Fruit fly (Drosophila melanogaster) whole organism, embryonic: ENCODE data around the gene CG14439.

Source experiments
- Atf3 ChIP-seq: fragments of 200-800 bp; sonication (Bioruptor generic); optimal IDR thresholded peaks from 3 replicates; lab custom pipeline; 2016; ENCODE audit warnings: missing biosample characterization, missing genetic modification characterization
- Atf6 ChIP-seq: fragments of 200-800 bp; sonication (Bioruptor generic); IDR thresholded peaks from 2 replicates; pipeline ENCODE4 v1.3.6; 2022; ENCODE audit warnings: missing biosample characterization, missing genetic modification characterization
- BEAF-32 ChIP-seq: fragments of 200-800 bp; sonication (Bioruptor generic); optimal IDR thresholded peaks from 3 replicates; lab custom pipeline; 2017; ENCODE audit warnings: missing biosample characterization, missing genetic modification characterization, mild to moderate bottlenecking, moderate library complexity, missing genetic modification reagents
- CG10959 ChIP-seq: fragments of 200-800 bp; sonication (Bioruptor generic); IDR thresholded peaks from 2 replicates; pipeline ENCODE4 v1.3.6; 2022; ENCODE audit warnings: missing biosample characterization, missing genetic modification characterization
- CG11085 ChIP-seq: fragments of 200-800 bp; sonication (Bioruptor generic); IDR thresholded peaks from 2 replicates; pipeline ENCODE4 v1.3.6; 2022; ENCODE audit warnings: missing biosample characterization, missing genetic modification characterization
- CG12219 ChIP-seq: fragments of 200-800 bp; sonication (Bioruptor generic); optimal IDR thresholded peaks from 3 replicates; lab custom pipeline; 2018; ENCODE audit warnings: missing biosample characterization, mild to moderate bottlenecking, missing genetic modification characterization
- CG13123 ChIP-seq: fragments of 200-800 bp; sonication (Bioruptor generic); optimal IDR thresholded peaks from 2 replicates; lab custom pipeline; 2016; ENCODE audit warnings: missing biosample characterization, missing genetic modification characterization
- CG13296 ChIP-seq: fragments of 200-800 bp; sonication (Bioruptor generic); optimal IDR thresholded peaks from 3 replicates; lab custom pipeline; 2018; ENCODE audit warnings: missing biosample characterization, mild to moderate bottlenecking, missing genetic modification characterization
- CG15269 ChIP-seq: fragments of 200-800 bp; sonication (Bioruptor generic); optimal IDR thresholded peaks from 2 replicates; lab custom pipeline; 2018; ENCODE audit warnings: missing biosample characterization, mild to moderate bottlenecking, missing genetic modification characterization, moderate library complexity
- CG1529 ChIP-seq: fragments of 200-800 bp; sonication (Bioruptor generic); optimal IDR thresholded peaks from 3 replicates; lab custom pipeline; 2018; ENCODE audit warnings: missing biosample characterization, missing genetic modification characterization
- CG1602 ChIP-seq: fragments of 200-800 bp; sonication (Bioruptor generic); optimal IDR thresholded peaks from 3 replicates; lab custom pipeline; 2016; ENCODE audit warnings: missing biosample characterization, missing genetic modification characterization
- CG16863 ChIP-seq: fragments of 200-800 bp; sonication (Bioruptor generic); optimal IDR thresholded peaks from 3 replicates; lab custom pipeline; 2016; ENCODE audit warnings: missing biosample characterization, missing genetic modification characterization
- CG2116 ChIP-seq: fragments of 200-800 bp; sonication (Bioruptor generic); optimal IDR thresholded peaks from 3 replicates; lab custom pipeline; 2018; ENCODE audit warnings: missing biosample characterization, mild to moderate bottlenecking, missing genetic modification characterization
- CG2129 ChIP-seq: fragments of 200-800 bp; sonication (Bioruptor generic); IDR thresholded peaks from 2 replicates; pipeline ENCODE4 v1.3.6; 2022; ENCODE audit warnings: missing biosample characterization, missing genetic modification characterization; ENCODE audit not compliant: partially characterized antibody
- CG2875 ChIP-seq: fragments of 200-800 bp; sonication (Bioruptor generic); optimal IDR thresholded peaks from 2 replicates; lab custom pipeline; 2017; ENCODE audit warnings: missing biosample characterization, mild to moderate bottlenecking, missing genetic modification characterization, missing genetic modification reagents
- CG31441 ChIP-seq: fragments of 200-800 bp; sonication (Bioruptor generic); IDR thresholded peaks from 2 replicates; pipeline ENCODE4 v1.3.6; 2022; ENCODE audit warnings: missing biosample characterization, missing genetic modification characterization
- CG32532 ChIP-seq: fragments of 200-800 bp; sonication (Bioruptor generic); IDR thresholded peaks from 2 replicates; pipeline ENCODE4 v1.3.6; 2022; ENCODE audit warnings: missing biosample characterization, missing genetic modification characterization
- CG6254 ChIP-seq: fragments of 200-800 bp; sonication (Bioruptor generic); optimal IDR thresholded peaks from 3 replicates; lab custom pipeline; 2017; ENCODE audit warnings: mild to moderate bottlenecking, missing biosample characterization, missing genetic modification reagents, missing genetic modification characterization
- CG7357 ChIP-seq: fragments of 200-800 bp; sonication (Bioruptor generic); IDR thresholded peaks from 3 replicates; pipeline ENCODE4 v1.3.6; 2022; ENCODE audit warnings: missing biosample characterization, missing genetic modification characterization
- CG8924 ChIP-seq: fragments of 200-800 bp; optimal IDR thresholded peaks from 3 replicates; lab custom pipeline; 2019; ENCODE audit warnings: missing biosample characterization, mild to moderate bottlenecking, missing genetic modification characterization, moderate library complexity
- Dip3 ChIP-seq: fragments of 200-800 bp; sonication (Bioruptor generic); optimal IDR thresholded peaks from 3 replicates; lab custom pipeline; 2016; ENCODE audit warnings: missing biosample characterization, missing genetic modification characterization
- Drgx ChIP-seq: fragments of 200-800 bp; sonication (Bioruptor generic); IDR thresholded peaks from 2 replicates; pipeline ENCODE4 v1.3.6; 2022; ENCODE audit warnings: missing biosample characterization, missing genetic modification characterization
- HLH4C ChIP-seq: fragments of 200-800 bp; sonication (Bioruptor generic); IDR thresholded peaks from 3 replicates; pipeline ENCODE4 v1.3.6; 2022; ENCODE audit warnings: missing biosample characterization, missing genetic modification characterization; ENCODE audit not compliant: partially characterized antibody
- HLHmδ ChIP-seq: fragments of 200-800 bp; sonication (Bioruptor generic); optimal IDR thresholded peaks from 2 replicates; lab custom pipeline; 2018; ENCODE audit warnings: missing biosample characterization, mild to moderate bottlenecking, missing genetic modification characterization, moderate library complexity
- HmgD ChIP-seq: fragments of 200-800 bp; sonication (Bioruptor generic); optimal IDR thresholded peaks from 3 replicates; lab custom pipeline; 2016; ENCODE audit warnings: missing biosample characterization, missing genetic modification characterization
- Hr78 ChIP-seq, 2 experiments: fragments of 200-800 bp in 1 of 2; fragments of >200 bp in 1 of 2; sonication (Bioruptor generic) in 1 of 2; optimal IDR thresholded peaks; 2 replicates each; lab custom pipeline; 2017 to 2019; ENCODE audit warnings: missing biosample characterization in 2 of 2, missing genetic modification characterization in 2 of 2, mild to moderate bottlenecking in 1 of 2, moderate library complexity in 1 of 2
- Hsf ChIP-seq: fragments of 200-800 bp; sonication (Bioruptor generic); optimal IDR thresholded peaks from 3 replicates; lab custom pipeline; 2016; ENCODE audit warnings: missing biosample characterization, missing genetic modification characterization
- Lhr ChIP-seq: fragments of 200-800 bp; sonication (Bioruptor generic); optimal IDR thresholded peaks from 3 replicates; lab custom pipeline; 2017; ENCODE audit warnings: mild to moderate bottlenecking, missing biosample characterization, missing genetic modification reagents, missing genetic modification characterization
- Meics ChIP-seq: fragments of 200-800 bp; sonication (Bioruptor generic); optimal IDR thresholded peaks from 2 replicates; lab custom pipeline; 2017; ENCODE audit warnings: missing biosample characterization, mild to moderate bottlenecking, missing genetic modification characterization
- Side ChIP-seq: fragments of 200-800 bp; sonication (Bioruptor generic); optimal IDR thresholded peaks from 2 replicates; lab custom pipeline; 2016; ENCODE audit warnings: missing biosample characterization, missing genetic modification characterization
- Taf1 ChIP-seq: fragments of 200-800 bp; sonication (Bioruptor generic); IDR thresholded peaks from 2 replicates; pipeline ENCODE4 v1.3.6; 2022; ENCODE audit warnings: missing biosample characterization, missing genetic modification characterization
- ase ChIP-seq: fragments of 200-800 bp; sonication (Bioruptor generic); IDR thresholded peaks from 3 replicates; pipeline ENCODE4 v1.3.6; 2022; ENCODE audit warnings: missing biosample characterization, missing genetic modification characterization
- bab2 ChIP-seq: fragments of 200-800 bp; sonication (Bioruptor generic); optimal IDR thresholded peaks from 2 replicates; lab custom pipeline; 2016; ENCODE audit warnings: missing biosample characterization, missing genetic modification characterization
- corto ChIP-seq: fragments of 200-800 bp; sonication (Bioruptor generic); optimal IDR thresholded peaks from 2 replicates; lab custom pipeline; 2016; ENCODE audit warnings: missing biosample characterization, mild to moderate bottlenecking, missing genetic modification characterization, moderate library complexity
- crc ChIP-seq: fragments of 200-800 bp; sonication (Bioruptor generic); optimal IDR thresholded peaks from 2 replicates; lab custom pipeline; 2016; ENCODE audit warnings: missing biosample characterization, missing genetic modification characterization
- dm ChIP-seq: fragments of 200-800 bp; sonication (Bioruptor generic); optimal IDR thresholded peaks from 3 replicates; lab custom pipeline; 2016; ENCODE audit warnings: missing biosample characterization, missing genetic modification characterization
- fd96Cb ChIP-seq: fragments of 200-800 bp; sonication (Bioruptor generic); optimal IDR thresholded peaks from 2 replicates; lab custom pipeline; 2018; ENCODE audit warnings: missing biosample characterization, mild to moderate bottlenecking, missing genetic modification characterization, moderate library complexity
- fru ChIP-seq: fragments of >200 bp; optimal IDR thresholded peaks from 2 replicates; lab custom pipeline; 2017
- gcm ChIP-seq: fragments of 200-800 bp; sonication (Bioruptor generic); optimal IDR thresholded peaks from 2 replicates; lab custom pipeline; 2019; ENCODE audit warnings: missing biosample characterization, mild to moderate bottlenecking, missing genetic modification characterization, moderate library complexity
- h ChIP-seq: fragments of >200 bp; optimal IDR thresholded peaks from 2 replicates; lab custom pipeline; 2017
- lola ChIP-seq, 3 experiments: fragments of >200 bp in 2 of 3; fragments of 200-800 bp in 1 of 3; sonication (Bioruptor generic) in 1 of 3; optimal IDR thresholded peaks; 2 replicates each; lab custom pipeline; 2017 to 2019; ENCODE audit warnings: missing biosample characterization in 3 of 3, missing genetic modification characterization in 3 of 3, mild to moderate bottlenecking in 1 of 3, moderate library complexity in 1 of 3
- luna ChIP-seq: fragments of 200-800 bp; sonication (Bioruptor generic); optimal IDR thresholded peaks from 2 replicates; lab custom pipeline; 2016; ENCODE audit warnings: missing biosample characterization, missing genetic modification characterization
- nau ChIP-seq: fragments of 200-800 bp; sonication (Bioruptor generic); optimal IDR thresholded peaks from 3 replicates; lab custom pipeline; 2017; ENCODE audit warnings: missing biosample characterization, mild to moderate bottlenecking, missing genetic modification characterization, missing genetic modification reagents
- nmo ChIP-seq: fragments of 200-800 bp; sonication (Bioruptor generic); optimal IDR thresholded peaks from 2 replicates; lab custom pipeline; 2018; ENCODE audit warnings: missing biosample characterization, mild to moderate bottlenecking, missing genetic modification characterization, moderate library complexity
- run ChIP-seq: fragments of 200-800 bp; sonication (Bioruptor generic); optimal IDR thresholded peaks from 3 replicates; lab custom pipeline; 2018; ENCODE audit warnings: missing biosample characterization, mild to moderate bottlenecking, missing genetic modification characterization
- shn ChIP-seq: fragments of 200-800 bp; sonication (Bioruptor generic); optimal IDR thresholded peaks from 3 replicates; lab custom pipeline; 2016; ENCODE audit warnings: missing biosample characterization, missing genetic modification characterization
- slou ChIP-seq: fragments of 200-800 bp; sonication (Bioruptor generic); optimal IDR thresholded peaks from 3 replicates; lab custom pipeline; 2016; ENCODE audit warnings: missing biosample characterization, missing genetic modification characterization
- sna ChIP-seq: fragments of 200-800 bp; sonication (Bioruptor generic); IDR thresholded peaks from 2 replicates; pipeline ENCODE4 v1.3.6; 2022; ENCODE audit warnings: missing biosample characterization, missing genetic modification characterization; ENCODE audit not compliant: partially characterized antibody
- sqz ChIP-seq: fragments of 200-800 bp; sonication (Bioruptor generic); optimal IDR thresholded peaks from 3 replicates; lab custom pipeline; 2018; ENCODE audit warnings: missing biosample characterization, mild to moderate bottlenecking, missing genetic modification characterization
- zen ChIP-seq: fragments of 200-800 bp; sonication (Bioruptor generic); optimal IDR thresholded peaks from 3 replicates; lab custom pipeline; 2018; ENCODE audit warnings: missing biosample characterization, mild to moderate bottlenecking, missing genetic modification characterization, moderate library complexity
- zf30C ChIP-seq: fragments of 200-800 bp; sonication (Bioruptor generic); optimal IDR thresholded peaks from 3 replicates; lab custom pipeline; 2018; ENCODE audit warnings: missing biosample characterization, mild to moderate bottlenecking, missing genetic modification characterization

CG14439 gene

DNA sequence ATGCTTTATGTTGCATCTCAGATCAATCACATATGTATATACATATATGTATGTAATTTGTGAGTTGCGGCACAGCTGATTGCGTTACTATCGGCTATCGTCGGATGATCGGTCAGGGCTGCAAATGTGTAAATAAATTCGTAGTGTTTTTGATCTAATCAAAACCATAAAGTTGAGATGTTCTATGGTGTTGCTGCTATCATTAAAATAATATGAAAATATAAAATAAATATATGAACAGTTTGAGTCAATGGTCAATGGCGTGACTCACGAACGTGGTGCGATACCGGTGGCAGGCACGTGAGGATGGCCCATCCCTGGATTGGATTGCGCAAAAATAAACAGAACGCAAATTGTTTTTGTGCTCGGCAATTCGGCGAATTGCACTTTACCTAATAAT is 23.6 kb downstream of the CG14439 start, which contains the start of gene Coq7 (continued):
- TF ChIP-seq CG13123 = peak; percentile 85
- no peak for TF ChIP-seq gcm (GFP tag; lab: Kevin White, UChicago)
- TF ChIP-seq fd96Cb = peak; percentile 81
- peak; percentile 89 for TF ChIP-seq ase (GFP tag; lab: Robert Waterston, UW)
- TF ChIP-seq Dip3 (GFP tag; lab: Kevin White, UChicago) = peak; percentile 57
- TF ChIP-seq CG10959 = peak; percentile 90
- peak; percentile 19 for TF ChIP-seq bab2 (GFP tag; lab: Kevin White, UChicago)
- no peak for TF ChIP-seq h (lab: Kevin White, UChicago)
- TF ChIP-seq CG12219 (GFP tag; lab: Kevin White, UChicago) = peak; percentile 76
- TF ChIP-seq lola (GFP tag; optimal IDR thresholded peaks at IDR 0.05; lab: Kevin White, UChicago) = peak in 1 of 3 experiments; percentile 86
- peak; percentile 82; the same call in 2 of the 3 replicates for TF ChIP-seq CG7357 (GFP tag; lab: Robert Waterston, UW)
- TF ChIP-seq HLHmδ (GFP tag; lab: Kevin White, UChicago) = no peak
- TF ChIP-seq CG2875 (GFP tag; lab: Kevin White, UChicago) = peak; percentile 63
- TF ChIP-seq zen (tag; lab: Kevin White, UChicago) = peak; percentile 87
- peak; percentile 89 for TF ChIP-seq CG1602 (GFP tag; lab: Kevin White, UChicago)
- TF ChIP-seq sqz (GFP tag; lab: Kevin White, UChicago) = no peak
- TF ChIP-seq Atf6 = peak; percentile 87
- TF ChIP-seq shn (GFP tag; lab: Kevin White, UChicago) = peak; percentile 14
- TF ChIP-seq Taf1 (GFP tag; lab: Robert Waterston, UW) = peak; percentile 77
- TF ChIP-seq CG31441 (GFP tag; lab: Robert Waterston, UW) = no peak
- TF ChIP-seq CG6254 (GFP tag; lab: Kevin White, UChicago) = peak; percentile 51
- no peak for TF ChIP-seq CG13296 (GFP tag; lab: Kevin White, UChicago)
- no peak for TF ChIP-seq Hr78 (GFP tag; optimal IDR thresholded peaks at IDR 0.05; lab: Kevin White, UChicago)
- peak; percentile 83 for TF ChIP-seq Drgx (GFP tag; lab: Robert Waterston, UW)
- peak; percentile 82 for TF ChIP-seq CG2116
- TF ChIP-seq CG2129 (GFP tag; lab: Robert Waterston, UW) = peak; percentile 97
- TF ChIP-seq fru (lab: Kevin White, UChicago) = no peak
- TF ChIP-seq HmgD (GFP tag; lab: Kevin White, UChicago) = no peak
- TF ChIP-seq dm (GFP tag; lab: Kevin White, UChicago) = peak; percentile 43
- TF ChIP-seq run (tag; lab: Kevin White, UChicago) = no peak
- peak; percentile 79 for TF ChIP-seq slou (GFP tag; lab: Kevin White, UChicago)
- peak; percentile 88 for TF ChIP-seq nmo (GFP tag; lab: Kevin White, UChicago)
- no peak for TF ChIP-seq luna (GFP tag; lab: Kevin White, UChicago)
- no peak for TF ChIP-seq zf30C (GFP tag; lab: Kevin White, UChicago)
- TF ChIP-seq BEAF-32 (GFP tag; lab: Kevin White, UChicago) = peak; percentile 95
- peak; percentile 81 for TF ChIP-seq Meics (GFP tag; lab: Kevin White, UChicago)
- peak; percentile 45 for TF ChIP-seq CG16863 (GFP tag; lab: Kevin White, UChicago)
- no peak for TF ChIP-seq CG15269 (tag; lab: Kevin White, UChicago)
- TF ChIP-seq Lhr (GFP tag; lab: Kevin White, UChicago) = peak; percentile 67
- peak; percentile 82 for TF ChIP-seq CG11085 (GFP tag; lab: Robert Waterston, UW)
- peak; percentile 92 for TF ChIP-seq CG32532 (GFP tag; lab: Robert Waterston, UW)
- no peak for TF ChIP-seq nau (GFP tag; lab: Kevin White, UChicago)
- TF ChIP-seq CG1529 (GFP tag; lab: Kevin White, UChicago) = peak; percentile 66
- peak; percentile 93 for TF ChIP-seq HLH4C (GFP tag; lab: Robert Waterston, UW)
- TF ChIP-seq Hsf (GFP tag; lab: Kevin White, UChicago) = peak; percentile 79
- peak; percentile 25 for TF ChIP-seq Side
- peak; percentile 54 for TF ChIP-seq corto (GFP tag; lab: Kevin White, UChicago)
- TF ChIP-seq sna (GFP tag; lab: Robert Waterston, UW) = peak; percentile 99
- TF ChIP-seq CG8924 (tag; lab: Kevin White, UChicago) = peak; percentile 88
- TF ChIP-seq crc = no peak
- no peak for TF ChIP-seq Atf3 (GFP tag; lab: Kevin White, UChicago)
